Fruit fly (Drosophila melanogaster) whole organism, embryonic: ENCODE measurements around the gene CG5853.

Experiments
- Ada2b ChIP-seq: fragments of 200-800 bp; sonication (Bioruptor generic); IDR thresholded peaks from 2 replicates; pipeline ENCODE4 v1.3.6; 2022; ENCODE audit warnings: missing biosample characterization, missing genetic modification characterization
- Adf1 ChIP-seq: fragments of 200-800 bp; sonication (Bioruptor generic); IDR thresholded peaks from 2 replicates; pipeline ENCODE4 v1.3.6; 2022; ENCODE audit warnings: missing biosample characterization, missing genetic modification characterization
- Bteb2 ChIP-seq: fragments of 200-800 bp; sonication (Bioruptor generic); optimal IDR thresholded peaks from 2 replicates; lab custom pipeline; 2016; ENCODE audit warnings: missing biosample characterization, missing genetic modification characterization
- CG10543 ChIP-seq: fragments of 200-800 bp; sonication (Bioruptor generic); optimal IDR thresholded peaks from 3 replicates; lab custom pipeline; 2017; ENCODE audit warnings: missing biosample characterization, mild to moderate bottlenecking, missing genetic modification characterization, moderate library complexity
- CG10979 ChIP-seq: fragments of 200-800 bp; sonication (Bioruptor generic); optimal IDR thresholded peaks from 2 replicates; lab custom pipeline; 2018; ENCODE audit warnings: missing biosample characterization, mild to moderate bottlenecking, missing genetic modification characterization, moderate library complexity
- CG12236 ChIP-seq: fragments of 200-800 bp; sonication (Bioruptor generic); optimal IDR thresholded peaks from 2 replicates; lab custom pipeline; 2016; ENCODE audit warnings: missing biosample characterization, missing genetic modification characterization
- CG13123 ChIP-seq: fragments of 200-800 bp; sonication (Bioruptor generic); optimal IDR thresholded peaks from 2 replicates; lab custom pipeline; 2016; ENCODE audit warnings: missing biosample characterization, missing genetic modification characterization
- CG14860 ChIP-seq: fragments of 200-800 bp; sonication (Bioruptor generic); IDR thresholded peaks from 3 replicates; pipeline ENCODE4 v1.3.6; 2022; ENCODE audit warnings: missing biosample characterization, missing genetic modification characterization; ENCODE audit not compliant: partially characterized antibody
- CG15073 ChIP-seq: fragments of 200-800 bp; sonication (Bioruptor generic); optimal IDR thresholded peaks from 2 replicates; lab custom pipeline; 2016; ENCODE audit warnings: missing biosample characterization, missing genetic modification characterization
- CG15696 ChIP-seq: fragments of 200-800 bp; sonication (Bioruptor generic); optimal IDR thresholded peaks from 2 replicates; lab custom pipeline; 2019; ENCODE audit warnings: missing biosample characterization, mild to moderate bottlenecking, missing genetic modification characterization, moderate library complexity
- CG17186 ChIP-seq: fragments of 200-800 bp; sonication (Bioruptor generic); optimal IDR thresholded peaks from 3 replicates; lab custom pipeline; 2017; ENCODE audit warnings: missing biosample characterization, missing genetic modification reagents, missing genetic modification characterization
- CG17328 ChIP-seq: fragments of 200-800 bp; sonication (Bioruptor generic); IDR thresholded peaks from 2 replicates; pipeline ENCODE4 v1.3.6; 2022; ENCODE audit warnings: missing biosample characterization, missing genetic modification characterization
- CG17385 ChIP-seq: fragments of 200-800 bp; sonication (Bioruptor generic); optimal IDR thresholded peaks from 3 replicates; lab custom pipeline; 2018; ENCODE audit warnings: missing biosample characterization, mild to moderate bottlenecking, missing genetic modification characterization
- CG17802 ChIP-seq: fragments of 200-800 bp; sonication (Bioruptor generic); optimal IDR thresholded peaks from 2 replicates; lab custom pipeline; 2018; ENCODE audit warnings: missing biosample characterization, mild to moderate bottlenecking, missing genetic modification characterization, moderate library complexity
- CG2202 ChIP-seq: fragments of 200-800 bp; sonication (Bioruptor generic); optimal IDR thresholded peaks from 2 replicates; lab custom pipeline; 2018; ENCODE audit warnings: missing biosample characterization, mild to moderate bottlenecking, missing genetic modification characterization
- CG2889 ChIP-seq: fragments of 200-800 bp; sonication (Bioruptor generic); IDR thresholded peaks from 3 replicates; pipeline ENCODE4 v1.3.6; 2022; ENCODE audit warnings: missing biosample characterization, missing genetic modification characterization
- CG30020 ChIP-seq: fragments of 200-800 bp; optimal IDR thresholded peaks from 2 replicates; lab custom pipeline; 2019; ENCODE audit warnings: missing biosample characterization, mild to moderate bottlenecking, missing genetic modification characterization, moderate library complexity
- CG30403 ChIP-seq: fragments of 200-800 bp; sonication (Bioruptor generic); optimal IDR thresholded peaks from 3 replicates; lab custom pipeline; 2016; ENCODE audit warnings: missing biosample characterization, missing genetic modification characterization
- CG3407 ChIP-seq: fragments of 200-800 bp; sonication (Bioruptor generic); optimal IDR thresholded peaks from 2 replicates; lab custom pipeline; 2018; ENCODE audit warnings: missing biosample characterization, mild to moderate bottlenecking, missing genetic modification characterization
- CG3838 ChIP-seq: fragments of 200-800 bp; sonication (Bioruptor generic); optimal IDR thresholded peaks from 3 replicates; lab custom pipeline; 2016; ENCODE audit warnings: missing biosample characterization, missing genetic modification characterization
- CG4328 ChIP-seq: fragments of 200-800 bp; sonication (Bioruptor generic); optimal IDR thresholded peaks from 3 replicates; lab custom pipeline; 2017; ENCODE audit warnings: missing biosample characterization, missing genetic modification reagents, missing genetic modification characterization
- CG4424 ChIP-seq: fragments of 200-800 bp; sonication (Bioruptor generic); optimal IDR thresholded peaks from 3 replicates; lab custom pipeline; 2016; ENCODE audit warnings: missing biosample characterization, missing genetic modification characterization
- CG7357 ChIP-seq: fragments of 200-800 bp; sonication (Bioruptor generic); IDR thresholded peaks from 3 replicates; pipeline ENCODE4 v1.3.6; 2022; ENCODE audit warnings: missing biosample characterization, missing genetic modification characterization
- CG8388 ChIP-seq: fragments of 200-800 bp; sonication (Bioruptor generic); optimal IDR thresholded peaks from 2 replicates; lab custom pipeline; 2019; ENCODE audit warnings: missing biosample characterization, mild to moderate bottlenecking, missing genetic modification characterization, moderate library complexity
- CG8924 ChIP-seq: fragments of 200-800 bp; optimal IDR thresholded peaks from 3 replicates; lab custom pipeline; 2019; ENCODE audit warnings: missing biosample characterization, mild to moderate bottlenecking, missing genetic modification characterization, moderate library complexity
- CG9727 ChIP-seq: fragments of 200-800 bp; sonication (Bioruptor generic); optimal IDR thresholded peaks from 3 replicates; lab custom pipeline; 2017; ENCODE audit warnings: missing biosample characterization, mild to moderate bottlenecking, missing genetic modification characterization
- CoRest ChIP-seq: fragments of 200-800 bp; sonication (Bioruptor generic); optimal IDR thresholded peaks from 3 replicates; lab custom pipeline; 2018; ENCODE audit warnings: missing biosample characterization, mild to moderate bottlenecking, missing genetic modification characterization, moderate library complexity
- Dref ChIP-seq: fragments of 200-800 bp; sonication (Bioruptor generic); IDR thresholded peaks from 2 replicates; pipeline ENCODE4 v1.3.6; 2022; ENCODE audit warnings: missing biosample characterization, missing genetic modification characterization
- Fer3 ChIP-seq: fragments of 200-800 bp; sonication (Bioruptor generic); optimal IDR thresholded peaks from 2 replicates; lab custom pipeline; 2018; ENCODE audit warnings: missing biosample characterization, mild to moderate bottlenecking, missing genetic modification characterization, moderate library complexity
- Gsc ChIP-seq: fragments of 200-800 bp; sonication (Bioruptor generic); IDR thresholded peaks from 2 replicates; pipeline ENCODE4 v1.3.6; 2022; ENCODE audit warnings: missing biosample characterization, missing genetic modification characterization
- HmgZ ChIP-seq: fragments of 200-800 bp; sonication (Bioruptor generic); optimal IDR thresholded peaks from 2 replicates; lab custom pipeline; 2018; ENCODE audit warnings: missing biosample characterization, mild to moderate bottlenecking, missing genetic modification characterization
- MESR4 ChIP-seq: fragments of 200-800 bp; sonication (Bioruptor generic); optimal IDR thresholded peaks from 2 replicates; lab custom pipeline; 2018; ENCODE audit warnings: missing biosample characterization, mild to moderate bottlenecking, missing genetic modification characterization, moderate library complexity
- Myb ChIP-seq: fragments of 200-800 bp; sonication (Bioruptor generic); optimal IDR thresholded peaks from 2 replicates; lab custom pipeline; 2016; ENCODE audit warnings: missing biosample characterization, missing genetic modification characterization
- Pdp1 ChIP-seq, 2 experiments: fragments of 200-800 bp; sonication (Bioruptor generic); optimal IDR thresholded peaks; 3 replicates each; lab custom pipeline; 2016; ENCODE audit warnings: missing biosample characterization in 2 of 2, missing genetic modification characterization in 2 of 2, mild to moderate bottlenecking in 1 of 2, moderate library complexity in 1 of 2
- Scr ChIP-seq: fragments of 200-800 bp; sonication (Bioruptor generic); IDR thresholded peaks from 2 replicates; pipeline ENCODE4 v1.3.6; 2022; ENCODE audit warnings: missing biosample characterization, missing genetic modification characterization; ENCODE audit not compliant: partially characterized antibody
- Stat92E ChIP-seq, 3 experiments: fragments of >200 bp in 2 of 3; fragments of 200-800 bp in 1 of 3; sonication (Bioruptor generic) in 1 of 3; optimal IDR thresholded peaks; 2 replicates each; lab custom pipeline; 2017 to 2019; ENCODE audit warnings: missing biosample characterization in 3 of 3, missing genetic modification characterization in 3 of 3, mild to moderate bottlenecking in 1 of 3, moderate library complexity in 1 of 3
- TFAM ChIP-seq: fragments of 200-800 bp; sonication (Bioruptor generic); optimal IDR thresholded peaks from 2 replicates; lab custom pipeline; 2017; ENCODE audit warnings: missing biosample characterization, missing genetic modification characterization, inconsistent platforms
- Xbp1 ChIP-seq: fragments of 200-800 bp; sonication (Bioruptor generic); optimal IDR thresholded peaks from 3 replicates; lab custom pipeline; 2016; ENCODE audit warnings: missing biosample characterization, mild to moderate bottlenecking, missing genetic modification characterization
- amos ChIP-seq: fragments of 200-800 bp; sonication (Bioruptor generic); IDR thresholded peaks from 2 replicates; pipeline ENCODE4 v1.3.6; 2022; ENCODE audit warnings: missing biosample characterization, missing genetic modification characterization; ENCODE audit not compliant: partially characterized antibody
- bcd ChIP-seq: fragments of 200-800 bp; sonication (Bioruptor generic); optimal IDR thresholded peaks from 2 replicates; lab custom pipeline; 2017; ENCODE audit warnings: missing biosample characterization, mild to moderate bottlenecking, missing genetic modification characterization
- btn ChIP-seq: fragments of 200-800 bp; sonication (Bioruptor generic); optimal IDR thresholded peaks from 2 replicates; lab custom pipeline; 2016; ENCODE audit warnings: missing biosample characterization, missing genetic modification characterization
- chif ChIP-seq, 2 experiments: fragments of 200-800 bp; sonication (Bioruptor generic); optimal IDR thresholded peaks; 3 replicates each; lab custom pipeline; 2016; ENCODE audit warnings: missing biosample characterization in 2 of 2, missing genetic modification characterization in 2 of 2
- dm ChIP-seq: fragments of 200-800 bp; sonication (Bioruptor generic); optimal IDR thresholded peaks from 3 replicates; lab custom pipeline; 2016; ENCODE audit warnings: missing biosample characterization, missing genetic modification characterization
- en ChIP-seq: fragments of 200-800 bp; sonication (Bioruptor generic); optimal IDR thresholded peaks from 2 replicates; lab custom pipeline; 2016; ENCODE audit warnings: missing biosample characterization, missing genetic modification characterization
- fru ChIP-seq: fragments of >200 bp; optimal IDR thresholded peaks from 2 replicates; lab custom pipeline; 2017
- oc ChIP-seq: fragments of 200-800 bp; sonication (Bioruptor generic); optimal IDR thresholded peaks from 2 replicates; lab custom pipeline; 2018; ENCODE audit warnings: missing biosample characterization, mild to moderate bottlenecking, missing genetic modification characterization, moderate library complexity
- pan ChIP-seq, 4 experiments: fragments of >200 bp in 3 of 4; fragments of 200-800 bp in 1 of 4; sonication (Bioruptor generic) in 1 of 4; optimal IDR thresholded peaks in 3 of 4; IDR thresholded peaks in 1 of 4; 2 replicates each; pipeline versions ENCODE4 v1.3.6 to Lab custom; 2017 to 2022; ENCODE audit warnings: missing biosample characterization in 2 of 4, missing genetic modification characterization in 2 of 4, mixed read lengths in 1 of 4
- slou ChIP-seq: fragments of 200-800 bp; sonication (Bioruptor generic); optimal IDR thresholded peaks from 3 replicates; lab custom pipeline; 2016; ENCODE audit warnings: missing biosample characterization, missing genetic modification characterization
- stwl ChIP-seq: fragments of 200-800 bp; sonication (Bioruptor generic); optimal IDR thresholded peaks from 3 replicates; lab custom pipeline; 2018; ENCODE audit warnings: missing biosample characterization, mild to moderate bottlenecking, missing genetic modification characterization, moderate library complexity
- twi ChIP-seq: fragments of 200-800 bp; optimal IDR thresholded peaks from 2 replicates; lab custom pipeline; 2019; ENCODE audit warnings: missing biosample characterization, mild to moderate bottlenecking, missing genetic modification characterization, moderate library complexity

Gene CG5853

DNA sequence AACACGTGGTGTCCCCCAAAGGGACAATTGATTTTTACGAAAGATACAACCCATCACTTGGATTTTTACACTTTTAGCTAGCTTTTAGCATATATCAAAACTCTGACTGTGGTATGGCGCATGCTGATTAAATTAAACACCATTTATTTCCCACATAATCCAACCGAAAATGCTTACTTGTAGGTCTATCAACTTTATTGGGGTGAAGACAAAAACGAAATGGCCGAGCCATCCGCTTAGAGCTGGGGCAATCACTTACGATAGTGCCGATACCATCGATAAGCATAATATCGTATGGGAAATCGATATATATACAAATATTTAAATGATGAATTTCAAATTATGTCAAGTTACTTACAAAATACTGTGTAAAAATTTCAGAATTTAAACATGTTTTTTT lies 50.2 kb downstream of the CG5853 start, which contains the start of gene RpS2 (continued):
- TF ChIP-seq Adf1 (GFP tag; lab: Robert Waterston, UW) (peak; percentile 40; the same call in 1 of the 2 replicates), CoRest (tag; lab: Kevin White, UChicago) (peak; percentile 30), stwl (peak; percentile 66), CG2889 (GFP tag; lab: Robert Waterston, UW) (no peak; the same call in 2 of the 3 replicates), fru (lab: Kevin White, UChicago) (no peak), CG13123 (peak; percentile 36), CG12236 (GFP tag; lab: Kevin White, UChicago) (no peak), CG4328 (GFP tag; lab: Kevin White, UChicago) (peak; percentile 3), TFAM (GFP tag; lab: Kevin White, UChicago) (no peak), Stat92E (GFP tag; optimal IDR thresholded peaks at IDR 0.05; lab: Kevin White, UChicago) (peak in 1 of 3 experiments; percentile 22), Myb (GFP tag; lab: Kevin White, UChicago) (peak; percentile 27), CG15696 (tag; lab: Kevin White, UChicago) (no peak), CG17385 (peak; percentile 59), CG17186 (GFP tag; lab: Kevin White, UChicago) (peak; percentile 52), en (GFP tag; lab: Kevin White, UChicago) (no peak), Ada2b (no peak), CG17328 (GFP tag; lab: Robert Waterston, UW) (peak; percentile 60), Scr (peak; percentile 99), Fer3 (tag; lab: Kevin White, UChicago) (peak; percentile 50), CG9727 (GFP tag; lab: Kevin White, UChicago) (peak; percentile 26), oc (tag; lab: Kevin White, UChicago) (peak; percentile 47), amos (GFP tag; lab: Robert Waterston, UW) (peak; percentile 100), CG14860 (peak; percentile 98), HmgZ (tag; lab: Kevin White, UChicago) (peak; percentile 75), CG3407 (GFP tag; lab: Kevin White, UChicago) (peak; percentile 24), pan (optimal IDR thresholded peaks at IDR 0.05; lab: Kevin White, UChicago) (no peak), pan (GFP tag; optimal IDR thresholded peaks at IDR 0.05 in 1 of 2, IDR thresholded peaks at IDR 0.05 in 1 of 2) (peak in 1 of 2 experiments; percentile 7), Xbp1 (GFP tag; lab: Kevin White, UChicago) (peak; percentile 38), CG3838 (GFP tag; lab: Kevin White, UChicago) (no peak), CG17802 (tag; lab: Kevin White, UChicago) (no peak), MESR4 (GFP tag; lab: Kevin White, UChicago) (peak; percentile 99), CG8388 (GFP tag; lab: Kevin White, UChicago) (peak; percentile 5), CG15073 (GFP tag; lab: Kevin White, UChicago) (no peak), CG30403 (GFP tag; lab: Kevin White, UChicago) (peak; percentile 38), twi (tag; lab: Kevin White, UChicago) (no peak), btn (GFP tag; lab: Kevin White, UChicago) (no peak), Bteb2 (GFP tag; lab: Kevin White, UChicago) (no peak), bcd (GFP tag; lab: Kevin White, UChicago) (peak; percentile 9), CG10979 (tag; lab: Kevin White, UChicago) (peak; percentile 38), CG2202 (tag; lab: Kevin White, UChicago) (peak; percentile 45), Dref (GFP tag; lab: Robert Waterston, UW) (peak; percentile 96), slou (GFP tag; lab: Kevin White, UChicago) (peak; percentile 28), CG10543 (GFP tag; lab: Kevin White, UChicago) (peak; percentile 47), dm (GFP tag; lab: Kevin White, UChicago) (peak; percentile 92), Gsc (GFP tag; lab: Robert Waterston, UW) (no peak), CG7357 (GFP tag; lab: Robert Waterston, UW) (no peak), Pdp1 (GFP tag; optimal IDR thresholded peaks at IDR 0.05; lab: Kevin White, UChicago) (peak in 1 of 2 experiments; percentile 56), CG30020 (tag; lab: Kevin White, UChicago) (peak; percentile 22), chif (GFP tag; optimal IDR thresholded peaks at IDR 0.05; lab: Kevin White, UChicago) (peak in 1 of 2 experiments; percentile 24), CG8924 (tag; lab: Kevin White, UChicago) (peak; percentile 29), CG4424 (GFP tag; lab: Kevin White, UChicago) (no peak)
